Worm (Caenorhabditis elegans) whole organism, L4 larva: Measurements from ENCODE around the gene dsl-3.

Experiments used
- D1046.2 ChIP-seq: fragments of 200-800 bp; sonication (Bioruptor generic); IDR thresholded peaks from 2 replicates; pipeline ENCODE4 v1.3.6; 2022; ENCODE audit warnings: missing genetic modification characterization, missing compliant biosample characterization
- F37D6.2 ChIP-seq: sonication (generic microtip); optimal IDR thresholded peaks from 2 replicates; lab custom pipeline; 2016; ENCODE audit warnings: mild to moderate bottlenecking, missing genetic modification characterization, missing compliant biosample characterization
- T20F7.1 ChIP-seq: fragments of 200-800 bp; sonication (Bioruptor generic); optimal IDR thresholded peaks from 2 replicates; lab custom pipeline; 2018; ENCODE audit warnings: mild to moderate bottlenecking, missing genetic modification characterization, missing compliant biosample characterization
- Y48G9A.11 ChIP-seq: fragments of 200-800 bp; sonication (Bioruptor generic); IDR thresholded peaks from 2 replicates; pipeline ENCODE4 v1.3.6; 2022; ENCODE audit warnings: missing genetic modification reagents, missing genetic modification characterization, missing compliant biosample characterization
- ZK337.2 ChIP-seq: fragments of 200-800 bp; sonication (Bioruptor generic); IDR thresholded peaks from 2 replicates; pipeline ENCODE4 v1.3.6; 2022; ENCODE audit warnings: missing genetic modification reagents, missing genetic modification characterization, missing compliant biosample characterization
- aly-2 ChIP-seq: sonication (generic microtip); optimal IDR thresholded peaks from 2 replicates; lab custom pipeline; 2018; ENCODE audit warnings: missing biosample characterization, missing genetic modification characterization
- ama-1 ChIP-seq: fragments of 150-350 bp; optimal IDR thresholded peaks from 2 replicates; lab custom pipeline; 2014; ENCODE audit warnings: inconsistent platforms, mixed read lengths
- ceh-20 ChIP-seq: fragments of 200-800 bp; sonication (Bioruptor generic); IDR thresholded peaks from 2 replicates; pipeline ENCODE4 v1.3.6; 2022; ENCODE audit warnings: missing genetic modification reagents, missing genetic modification characterization, missing compliant biosample characterization
- ceh-44 ChIP-seq: fragments of 200-800 bp; sonication (Bioruptor generic); IDR thresholded peaks from 2 replicates; pipeline ENCODE4 v1.3.6; 2022; ENCODE audit warnings: missing genetic modification reagents, missing genetic modification characterization, missing compliant biosample characterization
- ceh-62 ChIP-seq: sonication (generic microtip); optimal IDR thresholded peaks from 2 replicates; lab custom pipeline; 2017; ENCODE audit warnings: missing biosample characterization, missing genetic modification characterization
- ceh-82 ChIP-seq: sonication (generic microtip); optimal IDR thresholded peaks from 2 replicates; lab custom pipeline; 2017; ENCODE audit warnings: missing biosample characterization, missing genetic modification characterization
- cey-2 ChIP-seq: sonication (generic microtip); optimal IDR thresholded peaks from 3 replicates; lab custom pipeline; 2017; ENCODE audit warnings: missing genetic modification characterization, mild to moderate bottlenecking, missing compliant biosample characterization, antibody characterized with exemption, borderline replicate concordance; ENCODE audit not compliant: insufficient read depth
- ctbp-1 ChIP-seq: fragments of 200-800 bp; sonication (Bioruptor generic); IDR thresholded peaks from 2 replicates; pipeline ENCODE4 v1.3.6; 2022; ENCODE audit warnings: missing genetic modification reagents, missing genetic modification characterization, missing compliant biosample characterization
- dmd-6 ChIP-seq: fragments of 200-800 bp; sonication (Bioruptor generic); IDR thresholded peaks from 2 replicates; pipeline ENCODE4 v1.3.6; 2022; ENCODE audit warnings: missing genetic modification reagents, missing genetic modification characterization, missing compliant biosample characterization
- dmd-9 ChIP-seq: fragments of 200-800 bp; sonication (Bioruptor generic); IDR thresholded peaks from 2 replicates; pipeline ENCODE4 v1.3.6; 2022; ENCODE audit warnings: missing genetic modification reagents, missing genetic modification characterization, missing compliant biosample characterization
- egl-27 ChIP-seq: sonication (generic microtip); optimal IDR thresholded peaks from 3 replicates; lab custom pipeline; 2017; ENCODE audit warnings: missing biosample characterization, missing genetic modification reagents, missing genetic modification characterization
- hmg-1.1 ChIP-seq: fragments of 200-800 bp; sonication (Bioruptor generic); IDR thresholded peaks from 2 replicates; pipeline ENCODE4 v1.3.6; 2022; ENCODE audit warnings: missing genetic modification reagents, missing genetic modification characterization, missing compliant biosample characterization
- lin-1 ChIP-seq: fragments of 200-800 bp; sonication (Bioruptor generic); IDR thresholded peaks from 2 replicates; pipeline ENCODE4 v1.3.6; 2022; ENCODE audit warnings: missing genetic modification reagents, missing genetic modification characterization, missing compliant biosample characterization
- lir-3 ChIP-seq: sonication (generic microtip); optimal IDR thresholded peaks from 2 replicates; lab custom pipeline; 2016; ENCODE audit warnings: mild to moderate bottlenecking, missing genetic modification characterization, missing compliant biosample characterization
- madf-5 ChIP-seq, 2 experiments: fragments of 200-800 bp; sonication (Bioruptor generic); IDR thresholded peaks; 2 replicates each; pipeline ENCODE4 v1.3.6; 2022; ENCODE audit warnings: missing compliant biosample characterization in 2 of 2, missing genetic modification characterization in 2 of 2
- mdl-1 ChIP-seq, 2 experiments: fragments of 150-350 bp in 1 of 2; sonication (generic microtip) in 1 of 2; optimal IDR thresholded peaks; 2 replicates each; lab custom pipeline; 2014 to 2017; ENCODE audit warnings: missing biosample characterization in 2 of 2, missing genetic modification characterization in 2 of 2
- mdt-29 ChIP-seq: fragments of 200-800 bp; sonication (Bioruptor generic); IDR thresholded peaks from 2 replicates; pipeline ENCODE4 v1.3.6; 2022; ENCODE audit warnings: missing genetic modification reagents, missing genetic modification characterization, missing compliant biosample characterization
- mep-1 ChIP-seq: fragments of 150-350 bp; sonication (generic microtip); optimal IDR thresholded peaks from 3 replicates; lab custom pipeline; 2014; ENCODE audit warnings: missing biosample characterization, missing genetic modification characterization
- mxl-2 ChIP-seq: fragments of 200-800 bp; sonication (Bioruptor generic); conservative IDR thresholded peaks from 2 replicates; pipeline ENCODE4 v1.3.6; 2022; ENCODE audit warnings: missing genetic modification reagents, missing genetic modification characterization, missing compliant biosample characterization
- mxl-3 ChIP-seq: fragments of 200-800 bp; sonication (Bioruptor generic); optimal IDR thresholded peaks from 2 replicates; lab custom pipeline; 2018; ENCODE audit warnings: mild to moderate bottlenecking, missing genetic modification characterization, missing compliant biosample characterization
- nhr-10 ChIP-seq: fragments of 150-350 bp; optimal IDR thresholded peaks from 2 replicates; lab custom pipeline; 2014; ENCODE audit warnings: missing biosample characterization, missing genetic modification characterization
- nhr-102 ChIP-seq: sonication (generic microtip); optimal IDR thresholded peaks from 2 replicates; lab custom pipeline; 2016; ENCODE audit warnings: mild to moderate bottlenecking, missing genetic modification characterization, moderate library complexity, missing compliant biosample characterization
- nhr-11 ChIP-seq: fragments of 150-350 bp; optimal IDR thresholded peaks from 2 replicates; lab custom pipeline; 2014; ENCODE audit warnings: missing biosample characterization, missing genetic modification characterization
- nhr-237 ChIP-seq: sonication (generic microtip); optimal IDR thresholded peaks from 2 replicates; lab custom pipeline; 2017; ENCODE audit warnings: missing biosample characterization, missing genetic modification characterization
- nhr-28 ChIP-seq: fragments of 150-350 bp; optimal IDR thresholded peaks from 2 replicates; lab custom pipeline; 2014; ENCODE audit warnings: missing biosample characterization, missing genetic modification characterization
- nhr-41 ChIP-seq: fragments of 200-800 bp; sonication (Bioruptor generic); IDR thresholded peaks from 2 replicates; pipeline ENCODE4 v1.3.6; 2022; ENCODE audit warnings: missing genetic modification reagents, missing genetic modification characterization, missing compliant biosample characterization
- nhr-42 ChIP-seq: fragments of 200-800 bp; sonication (Bioruptor generic); IDR thresholded peaks from 2 replicates; pipeline ENCODE4 v1.3.6; 2022; ENCODE audit warnings: missing genetic modification characterization, missing compliant biosample characterization
- nhr-48 ChIP-seq: sonication (generic microtip); optimal IDR thresholded peaks from 2 replicates; lab custom pipeline; 2016; ENCODE audit warnings: mild to moderate bottlenecking, missing genetic modification characterization, missing compliant biosample characterization
- rbr-2 ChIP-seq: sonication (generic microtip); optimal IDR thresholded peaks from 2 replicates; lab custom pipeline; 2016; ENCODE audit warnings: missing genotype, missing genetic modification characterization, missing compliant biosample characterization
- saeg-2 ChIP-seq: fragments of 200-800 bp; sonication (Bioruptor generic); IDR thresholded peaks from 2 replicates; pipeline ENCODE4 v1.3.6; 2022; ENCODE audit warnings: missing genetic modification reagents, missing genetic modification characterization, missing compliant biosample characterization
- sdz-12 ChIP-seq: fragments of 200-800 bp; sonication (Bioruptor generic); optimal IDR thresholded peaks from 2 replicates; lab custom pipeline; 2018; ENCODE audit warnings: mild to moderate bottlenecking, missing genetic modification characterization, missing compliant biosample characterization
- set-16 ChIP-seq: fragments of 200-800 bp; sonication (Bioruptor generic); IDR thresholded peaks from 2 replicates; pipeline ENCODE4 v1.3.6; 2022; ENCODE audit warnings: missing genetic modification reagents, missing genetic modification characterization, missing compliant biosample characterization
- skn-1 ChIP-seq: fragments of 150-350 bp; optimal IDR thresholded peaks from 2 replicates; lab custom pipeline; 2014; ENCODE audit warnings: missing biosample characterization, missing genetic modification characterization
- snpc-4 ChIP-seq: fragments of 150-350 bp; optimal IDR thresholded peaks from 2 replicates; lab custom pipeline; 2014; ENCODE audit warnings: missing biosample characterization, missing genetic modification characterization
- spr-1 ChIP-seq: sonication (generic microtip); optimal IDR thresholded peaks from 2 replicates; lab custom pipeline; 2016; ENCODE audit warnings: mild to moderate bottlenecking, missing genetic modification characterization, missing compliant biosample characterization
- spr-3 ChIP-seq: fragments of 200-800 bp; sonication (Bioruptor generic); optimal IDR thresholded peaks from 2 replicates; lab custom pipeline; 2018; ENCODE audit warnings: mild to moderate bottlenecking, missing genetic modification characterization, missing compliant biosample characterization
- tag-97 ChIP-seq: fragments of 200-800 bp; sonication (Bioruptor generic); IDR thresholded peaks from 2 replicates; pipeline ENCODE4 v1.3.6; 2022; ENCODE audit warnings: missing genetic modification characterization, missing compliant biosample characterization
- tra-1 ChIP-seq: fragments of 200-800 bp; sonication (Bioruptor generic); IDR thresholded peaks from 2 replicates; pipeline ENCODE4 v1.3.6; 2022; ENCODE audit warnings: missing genetic modification reagents, missing genetic modification characterization, missing compliant biosample characterization
- unc-62 ChIP-seq, 3 experiments: fragments of 150-350 bp in 1 of 3; sonication (generic microtip); optimal IDR thresholded peaks in 2 of 3; peaks in 1 of 3; 1 replicate in 1 of 3; 2 replicates in 2 of 3; lab custom pipeline; 2014 to 2017; ENCODE audit warnings: missing biosample characterization in 3 of 3, missing genetic modification characterization in 3 of 3, missing genetic modification reagents in 3 of 3, missing genotype in 1 of 3
- vab-7 ChIP-seq: fragments of 200-800 bp; sonication (Bioruptor generic); IDR thresholded peaks from 2 replicates; pipeline ENCODE4 v1.3.6; 2022; ENCODE audit warnings: missing genetic modification reagents, missing genetic modification characterization, missing compliant biosample characterization
- zag-1 ChIP-seq: fragments of 150-350 bp; optimal IDR thresholded peaks from 2 replicates; lab custom pipeline; 2014; ENCODE audit warnings: missing biosample characterization, missing genetic modification characterization
- zfp-3 ChIP-seq: fragments of 200-800 bp; sonication (Bioruptor generic); conservative IDR thresholded peaks from 2 replicates; pipeline ENCODE4 v1.3.6; 2022; ENCODE audit warnings: missing genetic modification reagents, missing genetic modification characterization, missing compliant biosample characterization
- zip-11 ChIP-seq: fragments of 200-800 bp; sonication (Bioruptor generic); IDR thresholded peaks from 2 replicates; pipeline ENCODE4 v1.3.6; 2022; ENCODE audit warnings: missing genetic modification characterization, missing compliant biosample characterization
- ztf-11 ChIP-seq: fragments of 150-350 bp; optimal IDR thresholded peaks from 2 replicates; lab custom pipeline; 2014; ENCODE audit warnings: missing biosample characterization, missing genetic modification characterization
- ztf-7 ChIP-seq: fragments of 150-350 bp; optimal IDR thresholded peaks from 2 replicates; lab custom pipeline; 2014; ENCODE audit warnings: missing biosample characterization, missing genetic modification characterization

dsl-3 gene

DNA sequence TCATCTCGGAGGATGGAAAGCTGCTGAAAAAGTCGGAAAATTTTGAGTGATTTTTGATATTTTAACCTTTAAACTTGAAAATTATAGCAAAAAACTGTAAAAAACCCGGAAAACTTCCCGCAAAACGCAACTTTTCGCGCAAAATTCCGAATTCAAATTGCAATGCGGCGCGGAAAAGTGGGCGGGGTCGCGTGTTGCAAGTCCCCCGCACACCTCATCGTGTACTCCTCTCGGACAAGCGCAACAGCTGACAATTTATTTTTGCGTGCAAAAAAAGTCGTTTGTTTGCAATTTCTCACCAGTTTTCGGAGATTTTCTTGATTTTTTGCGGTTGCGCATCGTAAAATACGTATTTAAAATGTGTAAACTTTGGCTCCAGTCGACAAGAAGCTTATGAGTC is 14.3 kb upstream of the dsl-3 start, which contains the start of gene npp-8 (continued):
- TF ChIP-seq sdz-12, result no peak
- peak; percentile 27; the same call in 1 of the 2 replicates for TF ChIP-seq mdt-29
- peak; percentile 50; the same call in 1 of the 2 replicates for TF ChIP-seq lin-1 (GFP tag; lab: Robert Waterston, UW)
- no peak for TF ChIP-seq ztf-11
- peak; percentile 83 for TF ChIP-seq spr-1 (tag; lab: Kevin White, UChicago)
- TF ChIP-seq dmd-9 (GFP tag; lab: Robert Waterston, UW), result peak; percentile 70; the same call in 1 of the 2 replicates
- peak in 1 of 2 experiments; percentile 98 for TF ChIP-seq unc-62 (GFP tag; optimal IDR thresholded peaks at IDR 0.05 in 1 of 2; lab: Kevin White, UChicago)
- TF ChIP-seq unc-62 (tag; optimal IDR thresholded peaks at IDR 0.05; lab: Kevin White, UChicago), result no peak
- no peak for TF ChIP-seq cey-2 (tag; lab: Kevin White, UChicago)
- peak in 1 of 2 experiments; percentile 33 for TF ChIP-seq mdl-1 (tag; optimal IDR thresholded peaks at IDR 0.05; lab: Kevin White, UChicago)
- TF ChIP-seq zip-11 (GFP tag; lab: Robert Waterston, UW), result no peak
- TF ChIP-seq ctbp-1 (GFP tag; lab: Robert Waterston, UW), result peak; percentile 74; the same call in 1 of the 2 replicates
- no peak for TF ChIP-seq nhr-237 (tag; lab: Kevin White, UChicago)
- TF ChIP-seq D1046.2, result peak; percentile 90
- peak; percentile 69; the same call in 1 of the 2 replicates for TF ChIP-seq nhr-42 (GFP tag; lab: Robert Waterston, UW)
- TF ChIP-seq nhr-48 (tag; lab: Kevin White, UChicago), result peak; percentile 59
- TF ChIP-seq ZK337.2 (GFP tag; lab: Robert Waterston, UW), result 0 out of 2 replicates have a peak, but pooled peaks have one; percentile 32
- 0 out of 2 replicates have a peak, but pooled peaks have one; percentile 48 for TF ChIP-seq mxl-2 (GFP tag; lab: Robert Waterston, UW)
- no peak for TF ChIP-seq nhr-41 (GFP tag; lab: Robert Waterston, UW)
- peak; percentile 88 for TF ChIP-seq rbr-2
- peak; percentile 62 for TF ChIP-seq nhr-28 (tag; lab: Kevin White, UChicago)
- TF ChIP-seq ztf-7, result peak; percentile 73
- peak; percentile 83 for TF ChIP-seq hmg-1.1
- peak; percentile 59 for TF ChIP-seq F37D6.2 (tag; lab: Kevin White, UChicago)
- TF ChIP-seq skn-1, result no peak
- TF ChIP-seq dmd-6 (GFP tag; lab: Robert Waterston, UW), result peak; percentile 79
- peak; percentile 62 for TF ChIP-seq ama-1
- TF ChIP-seq nhr-10 (tag; lab: Kevin White, UChicago), result no peak
- 0 out of 2 replicates have a peak, but pooled peaks have one; percentile 22 for TF ChIP-seq ceh-44 (GFP tag; lab: Robert Waterston, UW)
- TF ChIP-seq set-16 (GFP tag; lab: Robert Waterston, UW), result 0 out of 2 replicates have a peak, but pooled peaks have one; percentile 26
- TF ChIP-seq nhr-11 (tag; lab: Kevin White, UChicago), result peak; percentile 59
- TF ChIP-seq zag-1 (tag; lab: Kevin White, UChicago), result no peak
- no peak for TF ChIP-seq lir-3 (tag; lab: Kevin White, UChicago)
- no peak for TF ChIP-seq T20F7.1 (GFP tag; lab: Kevin White, UChicago)
- peak; percentile 86 for TF ChIP-seq spr-3 (GFP tag; lab: Kevin White, UChicago)
- TF ChIP-seq ceh-82, result no peak
- no peak for TF ChIP-seq ceh-62 (tag; lab: Kevin White, UChicago)
- 0 out of 2 replicates have a peak, but pooled peaks have one; percentile 67 for TF ChIP-seq saeg-2 (GFP tag; lab: Robert Waterston, UW)
- TF ChIP-seq madf-5 (GFP tag; IDR thresholded peaks at IDR 0.05; lab: Robert Waterston, UW), result peak in 1 of 2 experiments; percentile 48; a peak in 1 of 4 replicates
- TF ChIP-seq egl-27 (tag; lab: Kevin White, UChicago), result no peak
- peak; percentile 82 for TF ChIP-seq ceh-20
- TF ChIP-seq Y48G9A.11 (GFP tag; lab: Robert Waterston, UW), result peak; percentile 27; the same call in 1 of the 2 replicates
- TF ChIP-seq mxl-3 (GFP tag; lab: Kevin White, UChicago), result peak; percentile 64
- TF ChIP-seq tag-97 (GFP tag; lab: Robert Waterston, UW), result no peak
- TF ChIP-seq vab-7, result peak; percentile 74
- no peak for TF ChIP-seq snpc-4 (tag; lab: Kevin White, UChicago)
- no peak for TF ChIP-seq aly-2 (tag; lab: Kevin White, UChicago)
- peak; percentile 60; the same call in 1 of the 2 replicates for TF ChIP-seq tra-1
- TF ChIP-seq nhr-102 (tag; lab: Kevin White, UChicago), result peak; percentile 88
- peak; percentile 90 for TF ChIP-seq mep-1 (tag; lab: Kevin White, UChicago)
- peak; percentile 68; the same call in 1 of the 2 replicates for TF ChIP-seq zfp-3 (GFP tag; lab: Robert Waterston, UW)
